Worm (Caenorhabditis elegans) whole organism, L2 larva: ENCODE results near the gene rom-3.

Experiments used
- R02D3.7 ChIP-seq: fragments of 150-350 bp; optimal IDR thresholded peaks from 2 replicates; lab custom pipeline; 2014; ENCODE audit warnings: missing biosample characterization, missing genetic modification characterization
- ama-1 ChIP-seq: fragments of 150-350 bp; optimal IDR thresholded peaks from 2 replicates; lab custom pipeline; 2018; ENCODE audit warnings: inconsistent platforms
- elt-1 ChIP-seq: fragments of 150-350 bp; optimal IDR thresholded peaks from 2 replicates; lab custom pipeline; 2014; ENCODE audit warnings: missing biosample characterization, missing genetic modification characterization
- fos-1 ChIP-seq: fragments of 150-350 bp; optimal IDR thresholded peaks from 2 replicates; lab custom pipeline; 2014; ENCODE audit warnings: missing biosample characterization, missing genetic modification characterization
- lin-39 ChIP-seq: fragments of 150-350 bp; optimal IDR thresholded peaks from 2 replicates; lab custom pipeline; 2014; ENCODE audit warnings: missing biosample characterization, missing genetic modification reagents, missing genetic modification characterization
- mab-5 ChIP-seq: fragments of 150-350 bp; optimal IDR thresholded peaks from 2 replicates; lab custom pipeline; 2014; ENCODE audit warnings: missing biosample characterization, missing genetic modification characterization
- nhr-237 ChIP-seq: fragments of 150-350 bp; optimal IDR thresholded peaks from 2 replicates; lab custom pipeline; 2014; ENCODE audit warnings: missing biosample characterization, missing genetic modification characterization
- unc-39 ChIP-seq: fragments of 150-350 bp; optimal IDR thresholded peaks from 2 replicates; lab custom pipeline; 2014; ENCODE audit warnings: missing biosample characterization, missing genetic modification characterization
- unc-62 ChIP-seq: fragments of 150-350 bp; optimal IDR thresholded peaks from 2 replicates; lab custom pipeline; 2014; ENCODE audit warnings: missing biosample characterization, missing genetic modification reagents, missing genetic modification characterization

DNA sequence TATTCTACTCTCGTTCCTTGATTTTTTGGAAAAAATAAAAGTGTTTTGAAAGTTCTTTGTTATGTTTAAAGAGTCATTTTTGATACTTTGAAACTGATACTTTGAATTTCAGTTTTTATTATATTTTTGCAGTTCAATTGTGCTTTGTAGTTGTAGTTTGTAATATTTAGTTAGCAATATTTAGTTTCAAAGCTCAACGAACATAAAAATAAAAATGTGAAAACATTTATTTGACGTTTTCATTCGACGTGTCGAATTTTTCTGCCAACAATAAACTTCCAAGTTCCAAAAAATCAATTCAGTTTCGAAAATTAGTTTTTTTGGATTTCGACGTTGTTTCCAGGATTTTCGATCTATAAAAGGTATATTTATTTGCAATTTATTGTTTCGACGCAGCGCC lies 50.2 kb downstream of the rom-3 start, which contains the start of gene nep-23:
- TF ChIP-seq R02D3.7 (tag; lab: Kevin White, UChicago) (no peak), unc-39 (tag; lab: Kevin White, UChicago) (no peak), elt-1 (tag; lab: Kevin White, UChicago) (no peak), unc-62 (GFP tag; lab: Kevin White, UChicago) (no peak), lin-39 (tag; lab: Kevin White, UChicago) (no peak), ama-1 (lab: Kevin White, UChicago) (no peak), nhr-237 (tag; lab: Kevin White, UChicago) (no peak), mab-5 (no peak), fos-1 (tag; lab: Kevin White, UChicago) (no peak)
